Worm (Caenorhabditis elegans) whole organism, L3 larva: ENCODE measurements around the gene erg-28.

ENCODE experiments used
- ama-1 ChIP-seq: fragments of 150-350 bp; optimal IDR thresholded peaks from 2 replicates; lab custom pipeline; 2018
- elt-3 ChIP-seq, 3 experiments: fragments of 150-350 bp in 1 of 3; sonication (generic microtip) in 2 of 3; optimal IDR thresholded peaks; 2 replicates in 2 of 3; 4 replicates in 1 of 3; lab custom pipeline; 2014 to 2017; ENCODE audit warnings: missing biosample characterization in 3 of 3, missing genetic modification characterization in 3 of 3
- nhr-28 ChIP-seq: fragments of 150-350 bp; optimal IDR thresholded peaks from 2 replicates; lab custom pipeline; 2014; ENCODE audit warnings: missing biosample characterization, missing genetic modification characterization
- unc-62 ChIP-seq: fragments of 150-350 bp; sonication (generic microtip); optimal IDR thresholded peaks from 4 replicates; lab custom pipeline; 2014; ENCODE audit warnings: missing biosample characterization, missing genetic modification reagents, missing genetic modification characterization

ce11 chrV:12584771-12585170, 22.4 kb upstream of the erg-28 start:
- TF ChIP-seq elt-3 (tag; optimal IDR thresholded peaks at IDR 0.05; lab: Kevin White, UChicago) (no peak), ama-1 (lab: Kevin White, UChicago) (no peak), nhr-28 (tag; lab: Kevin White, UChicago) (no peak), unc-62 (no peak)
